Fruit fly (Drosophila melanogaster): ENCODE measurements around the gene CG13711.

The CG13711 gene

dm6 chr3L:4805174-4805573 lies 47.5 kb downstream of the CG13711 start, which contains the start of gene CG7509:
Gene CG7509, minus strand, starts transcription at chr3L:4805274.
- TF ChIP-seq Pif1B (GFP tag; optimal IDR thresholded peaks at IDR 0.05), result no peak
- TF ChIP-seq CG15710 (tag; optimal IDR thresholded peaks at IDR 0.05), result no peak
- TF ChIP-seq Pif1A (GFP tag; optimal IDR thresholded peaks at IDR 0.05), result no peak
- TF ChIP-seq Ets98B (GFP tag; IDR thresholded peaks at IDR 0.05), result no peak
- TF ChIP-seq CG9948 (tag; optimal IDR thresholded peaks at IDR 0.05), result no peak
- no peak for TF ChIP-seq CG10348 (GFP tag; IDR thresholded peaks at IDR 0.05)
- TF ChIP-seq CG32121 (GFP tag; IDR thresholded peaks at IDR 0.05), result no peak
- TF ChIP-seq CG8301 (tag; optimal IDR thresholded peaks at IDR 0.05), result no peak
- TF ChIP-seq CG34367 (tag; optimal IDR thresholded peaks at IDR 0.05), result no peak
- no peak for TF ChIP-seq EcR (GFP tag; optimal IDR thresholded peaks at IDR 0.05)
- TF ChIP-seq Snoo (tag; optimal IDR thresholded peaks at IDR 0.05), result no peak
- TF ChIP-seq fd96Ca (GFP tag; IDR thresholded peaks at IDR 0.05), result no peak
- no peak for TF ChIP-seq gl (tag; optimal IDR thresholded peaks at IDR 0.05)

dm6 chr3L:4805751-4806150 lies 48.1 kb downstream of the CG13711 start:
- no peak for TF ChIP-seq EcR (GFP tag; optimal IDR thresholded peaks at IDR 0.05)
- TF ChIP-seq CG17806 (tag; optimal IDR thresholded peaks at IDR 0.05), result no peak
- TF ChIP-seq D1 (tag; optimal IDR thresholded peaks at IDR 0.05), result no peak
- TF ChIP-seq CG10348 (GFP tag; IDR thresholded peaks at IDR 0.05), result no peak
- no peak for TF ChIP-seq rn (GFP tag; IDR thresholded peaks at IDR 0.05)
- no peak for TF ChIP-seq Pif1A (GFP tag; optimal IDR thresholded peaks at IDR 0.05)
- TF ChIP-seq fd96Ca (GFP tag; IDR thresholded peaks at IDR 0.05), result no peak
- no peak for TF ChIP-seq CG4496 (GFP tag; IDR thresholded peaks at IDR 0.05)
- no peak for TF ChIP-seq CG8301 (tag; optimal IDR thresholded peaks at IDR 0.05)

dm6 chr3L:4807306-4807705 lies 49.6 kb downstream of the CG13711 start, which contains the start of gene CG18808:
Gene CG18808, minus strand, starts transcription at chr3L:4807406.
- TF ChIP-seq Ets98B (GFP tag; IDR thresholded peaks at IDR 0.05) (no peak), CG8159 (tag; optimal IDR thresholded peaks at IDR 0.05) (no peak), CG10348 (GFP tag; IDR thresholded peaks at IDR 0.05) (no peak), CG32121 (GFP tag; IDR thresholded peaks at IDR 0.05) (no peak), gl (tag; optimal IDR thresholded peaks at IDR 0.05) (no peak), D1 (tag; optimal IDR thresholded peaks at IDR 0.05) (no peak), CG14655 (GFP tag; optimal IDR thresholded peaks at IDR 0.05) (no peak), CG4496 (GFP tag; IDR thresholded peaks at IDR 0.05) (no peak), Snoo (tag; optimal IDR thresholded peaks at IDR 0.05) (no peak), CG8301 (tag; optimal IDR thresholded peaks at IDR 0.05) (no peak), EcR (GFP tag; optimal IDR thresholded peaks at IDR 0.05) (no peak), CG9948 (tag; optimal IDR thresholded peaks at IDR 0.05) (no peak), Pif1B (GFP tag; optimal IDR thresholded peaks at IDR 0.05) (no peak), CG15710 (tag; optimal IDR thresholded peaks at IDR 0.05) (no peak), CG34367 (tag; optimal IDR thresholded peaks at IDR 0.05) (no peak), fd96Ca (GFP tag; IDR thresholded peaks at IDR 0.05) (no peak)
